Fruit fly (Drosophila melanogaster) whole organism, embryonic: ENCODE results near the gene Kdsr.

Experiments
- Abd-B ChIP-seq: fragments of 200-800 bp; sonication (Bioruptor generic); optimal IDR thresholded peaks from 2 replicates; lab custom pipeline; 2018; ENCODE audit warnings: missing biosample characterization, mild to moderate bottlenecking, missing genetic modification characterization, moderate library complexity
- Awh ChIP-seq: fragments of 200-800 bp; sonication (Bioruptor generic); IDR thresholded peaks from 2 replicates; pipeline ENCODE4, ENCODE4 v1.3.6; 2022; ENCODE audit warnings: missing biosample characterization, missing genetic modification characterization
- B-H2 ChIP-seq: fragments of 200-800 bp; sonication (Bioruptor generic); optimal IDR thresholded peaks from 2 replicates; lab custom pipeline; 2018; ENCODE audit warnings: missing biosample characterization, mild to moderate bottlenecking, missing genetic modification characterization
- BEAF-32 ChIP-seq: fragments of 200-800 bp; sonication (Bioruptor generic); optimal IDR thresholded peaks from 3 replicates; lab custom pipeline; 2017; ENCODE audit warnings: missing biosample characterization, missing genetic modification characterization, mild to moderate bottlenecking, moderate library complexity, missing genetic modification reagents
- CG1024 ChIP-seq: fragments of 200-800 bp; sonication (Bioruptor generic); IDR thresholded peaks from 2 replicates; pipeline ENCODE4 v1.3.6; 2022; ENCODE audit warnings: missing biosample characterization, missing genetic modification characterization
- CG10267 ChIP-seq: fragments of 200-800 bp; sonication (Bioruptor generic); optimal IDR thresholded peaks from 2 replicates; lab custom pipeline; 2018; ENCODE audit warnings: missing biosample characterization, mild to moderate bottlenecking, missing genetic modification characterization, moderate library complexity
- CG10565 ChIP-seq: fragments of 200-800 bp; sonication (Bioruptor generic); optimal IDR thresholded peaks from 3 replicates; lab custom pipeline; 2016; ENCODE audit warnings: missing biosample characterization, mild to moderate bottlenecking, missing genetic modification characterization
- CG11504 ChIP-seq: fragments of 200-800 bp; sonication (Bioruptor generic); optimal IDR thresholded peaks from 3 replicates; lab custom pipeline; 2019; ENCODE audit warnings: missing biosample characterization, mild to moderate bottlenecking, missing genetic modification characterization, moderate library complexity
- CG13287 ChIP-seq: fragments of 200-800 bp; sonication (Bioruptor generic); IDR thresholded peaks from 2 replicates; pipeline ENCODE4 v1.3.6; 2022; ENCODE audit warnings: missing biosample characterization, missing genetic modification characterization; ENCODE audit not compliant: partially characterized antibody
- CG14050 ChIP-seq: fragments of 200-800 bp; sonication (Bioruptor generic); IDR thresholded peaks from 3 replicates; pipeline ENCODE4 v1.3.6; 2022; ENCODE audit warnings: missing biosample characterization, missing genetic modification characterization
- CG14710 ChIP-seq: fragments of 200-800 bp; sonication (Bioruptor generic); optimal IDR thresholded peaks from 3 replicates; lab custom pipeline; 2019; ENCODE audit warnings: missing biosample characterization, mild to moderate bottlenecking, missing genetic modification characterization, moderate library complexity
- CG16863 ChIP-seq: fragments of 200-800 bp; sonication (Bioruptor generic); optimal IDR thresholded peaks from 3 replicates; lab custom pipeline; 2016; ENCODE audit warnings: missing biosample characterization, missing genetic modification characterization
- CG2116 ChIP-seq: fragments of 200-800 bp; sonication (Bioruptor generic); optimal IDR thresholded peaks from 3 replicates; lab custom pipeline; 2018; ENCODE audit warnings: missing biosample characterization, mild to moderate bottlenecking, missing genetic modification characterization
- CG2875 ChIP-seq: fragments of 200-800 bp; sonication (Bioruptor generic); optimal IDR thresholded peaks from 2 replicates; lab custom pipeline; 2017; ENCODE audit warnings: missing biosample characterization, mild to moderate bottlenecking, missing genetic modification characterization, missing genetic modification reagents
- CG34224 ChIP-seq: fragments of 200-800 bp; sonication (Bioruptor generic); IDR thresholded peaks from 3 replicates; pipeline ENCODE4 v1.3.6; 2022; ENCODE audit warnings: missing biosample characterization, missing genetic modification characterization; ENCODE audit not compliant: partially characterized antibody
- CG42726 ChIP-seq: fragments of 200-800 bp; sonication (Bioruptor generic); IDR thresholded peaks from 2 replicates; pipeline ENCODE4 v1.3.6; 2022; ENCODE audit warnings: missing biosample characterization, missing genetic modification characterization; ENCODE audit not compliant: partially characterized antibody
- CG4282 ChIP-seq: fragments of 200-800 bp; sonication (Bioruptor generic); optimal IDR thresholded peaks from 2 replicates; lab custom pipeline; 2016; ENCODE audit warnings: missing biosample characterization, missing genetic modification characterization
- CG4424 ChIP-seq: fragments of 200-800 bp; sonication (Bioruptor generic); optimal IDR thresholded peaks from 3 replicates; lab custom pipeline; 2016; ENCODE audit warnings: missing biosample characterization, missing genetic modification characterization
- CG7556 ChIP-seq: fragments of 200-800 bp; sonication (Bioruptor generic); optimal IDR thresholded peaks from 2 replicates; lab custom pipeline; 2017; ENCODE audit warnings: missing biosample characterization, mild to moderate bottlenecking, missing genetic modification characterization
- CG9215 ChIP-seq: fragments of 200-800 bp; sonication (Bioruptor generic); IDR thresholded peaks from 2 replicates; pipeline ENCODE4 v1.3.6; 2022; ENCODE audit warnings: missing biosample characterization, missing genetic modification characterization
- CG9609 ChIP-seq: fragments of 200-800 bp; sonication (Bioruptor generic); optimal IDR thresholded peaks from 3 replicates; lab custom pipeline; 2016; ENCODE audit warnings: missing biosample characterization, missing genetic modification characterization
- D ChIP-seq, 2 experiments: fragments of 200-800 bp in 1 of 2; fragments of >200 bp in 1 of 2; sonication (Bioruptor generic) in 1 of 2; optimal IDR thresholded peaks; 2 replicates in 1 of 2; 3 replicates in 1 of 2; lab custom pipeline; 2017; ENCODE audit warnings: mild to moderate bottlenecking in 1 of 2, missing biosample characterization in 1 of 2, missing genetic modification characterization in 1 of 2, missing genetic modification reagents in 1 of 2
- Dp ChIP-seq: fragments of 200-800 bp; sonication (Bioruptor generic); optimal IDR thresholded peaks from 2 replicates; lab custom pipeline; 2018; ENCODE audit warnings: missing biosample characterization, mild to moderate bottlenecking, missing genetic modification characterization, moderate library complexity
- E2f2 ChIP-seq: fragments of 200-800 bp; sonication (Bioruptor generic); IDR thresholded peaks from 2 replicates; pipeline ENCODE4 v1.3.6; 2022; ENCODE audit warnings: missing biosample characterization, missing genetic modification characterization
- Ets97D ChIP-seq: fragments of 200-800 bp; sonication (Bioruptor generic); optimal IDR thresholded peaks from 3 replicates; lab custom pipeline; 2016; ENCODE audit warnings: missing biosample characterization, missing genetic modification characterization
- MESR4 ChIP-seq: fragments of 200-800 bp; sonication (Bioruptor generic); optimal IDR thresholded peaks from 2 replicates; lab custom pipeline; 2018; ENCODE audit warnings: missing biosample characterization, mild to moderate bottlenecking, missing genetic modification characterization, moderate library complexity
- Med ChIP-seq: fragments of 200-800 bp; sonication (Bioruptor generic); peaks from one replicate; lab custom pipeline; 2016; ENCODE audit warnings: missing biosample characterization, missing genetic modification characterization, mild to moderate bottlenecking, inconsistent platforms, moderate library complexity
- Meics ChIP-seq: fragments of 200-800 bp; sonication (Bioruptor generic); optimal IDR thresholded peaks from 2 replicates; lab custom pipeline; 2017; ENCODE audit warnings: missing biosample characterization, mild to moderate bottlenecking, missing genetic modification characterization
- Oaz ChIP-seq: fragments of 200-800 bp; sonication (Bioruptor generic); IDR thresholded peaks from 2 replicates; pipeline ENCODE4 v1.3.6; 2022; ENCODE audit warnings: missing biosample characterization, missing genetic modification characterization
- Sry-δ ChIP-seq: fragments of 200-800 bp; sonication (Bioruptor generic); optimal IDR thresholded peaks from 2 replicates; lab custom pipeline; 2016; ENCODE audit warnings: missing biosample characterization, missing genetic modification characterization
- Xbp1 ChIP-seq: fragments of 200-800 bp; sonication (Bioruptor generic); optimal IDR thresholded peaks from 3 replicates; lab custom pipeline; 2016; ENCODE audit warnings: missing biosample characterization, mild to moderate bottlenecking, missing genetic modification characterization
- abd-A ChIP-seq: fragments of 200-800 bp; sonication (Bioruptor generic); optimal IDR thresholded peaks from 3 replicates; lab custom pipeline; 2019; ENCODE audit warnings: missing biosample characterization, mild to moderate bottlenecking, missing genetic modification characterization, moderate library complexity
- al ChIP-seq: fragments of 200-800 bp; sonication (Bioruptor generic); IDR thresholded peaks from 2 replicates; pipeline ENCODE4 v1.3.6; 2022; ENCODE audit warnings: missing biosample characterization, missing genetic modification characterization
- bbx ChIP-seq: fragments of 200-800 bp; sonication (Bioruptor generic); IDR thresholded peaks from 2 replicates; pipeline ENCODE4 v1.3.6; 2022; ENCODE audit warnings: missing biosample characterization, missing genetic modification characterization; ENCODE audit not compliant: partially characterized antibody
- bcd ChIP-seq: fragments of 200-800 bp; sonication (Bioruptor generic); optimal IDR thresholded peaks from 2 replicates; lab custom pipeline; 2017; ENCODE audit warnings: missing biosample characterization, mild to moderate bottlenecking, missing genetic modification characterization
- bigmax ChIP-seq: fragments of 200-800 bp; sonication (Bioruptor generic); optimal IDR thresholded peaks from 2 replicates; lab custom pipeline; 2018; ENCODE audit warnings: missing biosample characterization, mild to moderate bottlenecking, missing genetic modification characterization
- cato ChIP-seq: fragments of 200-800 bp; sonication (Bioruptor generic); optimal IDR thresholded peaks from 2 replicates; lab custom pipeline; 2016; ENCODE audit warnings: missing biosample characterization, missing genetic modification characterization, borderline replicate concordance
- caup ChIP-seq: fragments of 200-800 bp; sonication (Bioruptor generic); optimal IDR thresholded peaks from 3 replicates; lab custom pipeline; 2017; ENCODE audit warnings: missing biosample characterization, mild to moderate bottlenecking, missing genetic modification characterization, moderate library complexity; ENCODE audit not compliant: severe bottlenecking
- en ChIP-seq: fragments of 200-800 bp; sonication (Bioruptor generic); optimal IDR thresholded peaks from 2 replicates; lab custom pipeline; 2016; ENCODE audit warnings: missing biosample characterization, missing genetic modification characterization
- fd64A ChIP-seq: fragments of 200-800 bp; sonication (Bioruptor generic); optimal IDR thresholded peaks from 3 replicates; lab custom pipeline; 2018; ENCODE audit warnings: missing biosample characterization, mild to moderate bottlenecking, missing genetic modification characterization
- knrl ChIP-seq: fragments of 200-800 bp; sonication (Bioruptor generic); IDR thresholded peaks from 3 replicates; pipeline ENCODE4 v1.3.6; 2022; ENCODE audit warnings: missing biosample characterization, missing genetic modification characterization; ENCODE audit not compliant: partially characterized antibody
- lab ChIP-seq: fragments of 200-800 bp; sonication (Bioruptor generic); optimal IDR thresholded peaks from 3 replicates; lab custom pipeline; 2017; ENCODE audit warnings: missing biosample characterization, missing genetic modification characterization, mild to moderate bottlenecking, moderate library complexity, missing genetic modification reagents
- nerfin-2 ChIP-seq: fragments of 200-800 bp; sonication (Bioruptor generic); IDR thresholded peaks from 2 replicates; pipeline ENCODE4 v1.3.6; 2022; ENCODE audit warnings: missing biosample characterization, missing genetic modification characterization; ENCODE audit not compliant: partially characterized antibody
- nom ChIP-seq: fragments of 200-800 bp; sonication (Bioruptor generic); optimal IDR thresholded peaks from 2 replicates; lab custom pipeline; 2017; ENCODE audit warnings: missing biosample characterization, missing genetic modification characterization, mild to moderate bottlenecking, moderate library complexity, missing genetic modification reagents
- psq ChIP-seq: fragments of 200-800 bp; sonication (Bioruptor generic); optimal IDR thresholded peaks from 2 replicates; lab custom pipeline; 2017; ENCODE audit warnings: missing biosample characterization, missing genetic modification characterization
- pum ChIP-seq: fragments of 200-800 bp; sonication (Bioruptor generic); optimal IDR thresholded peaks from 2 replicates; lab custom pipeline; 2016; ENCODE audit warnings: missing biosample characterization, missing genetic modification characterization
- row ChIP-seq: fragments of 200-800 bp; sonication (Bioruptor generic); IDR thresholded peaks from 3 replicates; pipeline ENCODE4 v1.3.6; 2022; ENCODE audit warnings: missing biosample characterization, missing genetic modification characterization
- vnd ChIP-seq: fragments of 200-800 bp; sonication (Bioruptor generic); IDR thresholded peaks from 3 replicates; pipeline ENCODE4 v1.3.6; 2022; ENCODE audit warnings: missing biosample characterization, missing genetic modification characterization; ENCODE audit not compliant: partially characterized antibody
- zf30C ChIP-seq: fragments of 200-800 bp; sonication (Bioruptor generic); optimal IDR thresholded peaks from 3 replicates; lab custom pipeline; 2018; ENCODE audit warnings: missing biosample characterization, mild to moderate bottlenecking, missing genetic modification characterization

The Kdsr gene

dm6 chr3R:25235362-25235761, 26.9 kb downstream of the Kdsr start, which contains the start of gene Sil1 (continued):
- TF ChIP-seq nom: no peak
- TF ChIP-seq psq (GFP tag; lab: Kevin White, UChicago): no peak
- no peak for TF ChIP-seq D (optimal IDR thresholded peaks at IDR 0.05; lab: Kevin White, UChicago)
- no peak for TF ChIP-seq D (GFP tag; optimal IDR thresholded peaks at IDR 0.05; lab: Kevin White, UChicago)
- no peak for TF ChIP-seq nerfin-2 (GFP tag; lab: Robert Waterston, UW)
- TF ChIP-seq fd64A (GFP tag; lab: Kevin White, UChicago): no peak
- no peak for TF ChIP-seq CG34224 (GFP tag; lab: Robert Waterston, UW)
- peak; percentile 31; the same call in 1 of the 3 replicates for TF ChIP-seq knrl (GFP tag; lab: Robert Waterston, UW)
- TF ChIP-seq abd-A (tag; lab: Kevin White, UChicago): no peak
- no peak for TF ChIP-seq pum (GFP tag; lab: Kevin White, UChicago)
- no peak for TF ChIP-seq bigmax (GFP tag; lab: Kevin White, UChicago)
- no peak for TF ChIP-seq CG1024
- TF ChIP-seq CG13287: peak; percentile 9; the same call in 1 of the 2 replicates
- TF ChIP-seq zf30C (GFP tag; lab: Kevin White, UChicago): no peak
- TF ChIP-seq Awh (GFP tag; lab: Robert Waterston, UW): no peak
- no peak for TF ChIP-seq CG14050 (GFP tag; lab: Robert Waterston, UW)
- no peak for TF ChIP-seq cato
- 0 out of 3 replicates have a peak, but pooled peaks have one; percentile 5 for TF ChIP-seq row (GFP tag; lab: Robert Waterston, UW)
- TF ChIP-seq en (GFP tag; lab: Kevin White, UChicago): no peak
- TF ChIP-seq Sry-δ: no peak
- peak; percentile 18 for TF ChIP-seq Ets97D (GFP tag; lab: Kevin White, UChicago)
- TF ChIP-seq CG7556: no peak
- TF ChIP-seq E2f2 (GFP tag; lab: Robert Waterston, UW): peak; percentile 89
- TF ChIP-seq Abd-B (GFP tag; lab: Kevin White, UChicago): no peak
- TF ChIP-seq CG2116: peak; percentile 26
- TF ChIP-seq vnd (GFP tag; lab: Robert Waterston, UW): no peak
- TF ChIP-seq BEAF-32 (GFP tag; lab: Kevin White, UChicago): peak; percentile 40
- peak; percentile 22 for TF ChIP-seq CG14710 (tag; lab: Kevin White, UChicago)
- no peak for TF ChIP-seq lab
- TF ChIP-seq Dp (GFP tag; lab: Kevin White, UChicago): peak; percentile 84
- no peak for TF ChIP-seq CG9215
- TF ChIP-seq CG10565 (GFP tag; lab: Kevin White, UChicago): no peak
- peak; percentile 27; the same call in 1 of the 2 replicates for TF ChIP-seq bbx (GFP tag; lab: Robert Waterston, UW)
- TF ChIP-seq CG11504: no peak
- TF ChIP-seq CG10267 (tag; lab: Kevin White, UChicago): peak; percentile 21
- no peak for TF ChIP-seq CG42726 (GFP tag; lab: Robert Waterston, UW)
- no peak for TF ChIP-seq B-H2 (GFP tag; lab: Kevin White, UChicago)
- no peak for TF ChIP-seq CG4424
- no peak for TF ChIP-seq bcd (GFP tag; lab: Kevin White, UChicago)
- TF ChIP-seq CG16863 (GFP tag; lab: Kevin White, UChicago): no peak
- TF ChIP-seq CG2875 (GFP tag; lab: Kevin White, UChicago): no peak
- TF ChIP-seq al: no peak
- TF ChIP-seq CG4282: no peak
- peak; percentile 50 for TF ChIP-seq MESR4 (GFP tag; lab: Kevin White, UChicago)
- TF ChIP-seq Meics: no peak
- no peak for TF ChIP-seq Xbp1 (GFP tag; lab: Kevin White, UChicago)
- TF ChIP-seq Oaz (GFP tag; lab: Robert Waterston, UW): no peak
- TF ChIP-seq caup: no peak
- TF ChIP-seq CG9609 (GFP tag; lab: Kevin White, UChicago): no peak
- TF ChIP-seq Med (GFP tag; lab: Kevin White, UChicago): peak; percentile 27
